Worm (Caenorhabditis elegans): ENCODE measurements around the gene nspb-11.

DNA sequence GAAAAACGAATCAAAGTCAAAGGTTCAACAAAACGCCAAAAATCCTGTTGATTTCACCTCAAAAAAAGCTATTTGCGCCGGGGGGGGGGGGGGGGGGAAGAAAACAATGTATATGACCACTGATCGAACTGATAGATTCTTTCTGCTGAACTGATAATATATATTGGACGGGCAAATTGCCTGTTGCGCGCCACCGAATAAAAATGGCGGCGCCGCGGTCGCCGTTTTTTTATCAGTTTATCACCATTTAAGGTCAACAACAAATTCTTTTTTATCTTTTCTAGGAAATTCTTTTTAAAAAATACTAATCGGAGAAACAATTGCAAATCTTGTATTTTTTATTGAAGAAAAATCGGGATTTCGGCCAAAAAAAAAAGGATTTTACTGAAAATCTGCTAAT lies 27.4 kb upstream of the nspb-11 start:
- TF ChIP-seq ref-2 (tag; optimal IDR thresholded peaks at IDR 0.05) (no peak), ceh-2 (tag; optimal IDR thresholded peaks at IDR 0.05) (no peak), ets-4 (tag; optimal IDR thresholded peaks at IDR 0.05) (no peak), hlh-6 (tag; optimal IDR thresholded peaks at IDR 0.05) (no peak), ama-1 (optimal IDR thresholded peaks at IDR 0.05) (no peak), K02D7.2 (tag; optimal IDR thresholded peaks at IDR 0.05) (no peak), ceh-24 (tag; optimal IDR thresholded peaks at IDR 0.05) (no peak), pha-4 (tag; optimal IDR thresholded peaks at IDR 0.05) (no peak), nhr-11 (tag; optimal IDR thresholded peaks at IDR 0.05) (no peak), pha-2 (tag; optimal IDR thresholded peaks at IDR 0.05) (no peak), ceh-9 (tag; optimal IDR thresholded peaks at IDR 0.05) (no peak), sdc-2 (tag; optimal IDR thresholded peaks at IDR 0.05) (no peak), ceh-34 (tag; optimal IDR thresholded peaks at IDR 0.05) (no peak), sox-2 (GFP tag; IDR thresholded peaks at IDR 0.05) (no peak)
